Worm (Caenorhabditis elegans): ENCODE results near the gene F09E5.8.

ce11 chrII:5326891-5327290, 23.6 kb upstream of the F09E5.8 start:
- TF ChIP-seq elt-3 (tag; optimal IDR thresholded peaks at IDR 0.05) (no peak), hlh-1 (tag; optimal IDR thresholded peaks at IDR 0.05) (no peak), snpc-4 (tag; optimal IDR thresholded peaks at IDR 0.05) (no peak), pha-4 (tag; optimal IDR thresholded peaks at IDR 0.05) (no peak), mls-2 (tag; optimal IDR thresholded peaks at IDR 0.05) (no peak), lsy-2 (tag; optimal IDR thresholded peaks at IDR 0.05) (no peak), ztf-11 (tag; optimal IDR thresholded peaks at IDR 0.05) (no peak), unc-62 (GFP tag; optimal IDR thresholded peaks at IDR 0.05) (no peak), ceh-39 (tag; optimal IDR thresholded peaks at IDR 0.05) (no peak), bed-3 (GFP tag; optimal IDR thresholded peaks at IDR 0.05) (no peak), nhr-237 (tag; optimal IDR thresholded peaks at IDR 0.05) (no peak), nhr-28 (tag; optimal IDR thresholded peaks at IDR 0.05) (no peak)

Data from whole organism, mixed stage, embryonic.